Fruit fly (Drosophila melanogaster): ENCODE results near the gene RhoGAP93B.

RhoGAP93B gene

dm6 chr3R:21116057-21116456 is 18.4 kb upstream of the RhoGAP93B start, which contains the start of gene ppan:
Gene ppan, plus strand, starts transcription at chr3R:21116254.
- TF ChIP-seq Myc (optimal IDR thresholded peaks at IDR 0.05) (peak; percentile 36), h (GFP tag; optimal IDR thresholded peaks at IDR 0.05) (peak; percentile 10), Mio (GFP tag; optimal IDR thresholded peaks at IDR 0.05) (no peak), pan (optimal IDR thresholded peaks at IDR 0.05) (no peak), woc (GFP tag; optimal IDR thresholded peaks at IDR 0.05) (no peak), Dif (GFP tag; optimal IDR thresholded peaks at IDR 0.05; ENCODE audit: partially characterized antibody) (peak; percentile 20), sage (GFP tag; optimal IDR thresholded peaks at IDR 0.05) (peak; percentile 37)

- TF ChIP-seq ey (GFP tag; optimal IDR thresholded peaks at IDR 0.05) (peak; percentile 74), CrebA (GFP tag; optimal IDR thresholded peaks at IDR 0.05; ENCODE audit: borderline replicate concordance) (no peak), Jra (GFP tag; optimal IDR thresholded peaks at IDR 0.05) (peak; percentile 58), brk (GFP tag; optimal IDR thresholded peaks at IDR 0.05) (no peak), Hr83 (GFP tag; optimal IDR thresholded peaks at IDR 0.05; ENCODE audit: poor library complexity, severe bottlenecking) (peak; percentile 58), woc (GFP tag; optimal IDR thresholded peaks at IDR 0.05) (no peak), CG32264 (GFP tag; optimal IDR thresholded peaks at IDR 0.05) (peak; percentile 61), pan (optimal IDR thresholded peaks at IDR 0.05) (no peak), Dfd (GFP tag; optimal IDR thresholded peaks at IDR 0.05) (no peak), tai (GFP tag; optimal IDR thresholded peaks at IDR 0.05) (no peak), Myc (optimal IDR thresholded peaks at IDR 0.05) (no peak), foxo (GFP tag; optimal IDR thresholded peaks at IDR 0.05) (peak in 1 of 2 experiments; percentile 75), Rel (GFP tag; optimal IDR thresholded peaks at IDR 0.05) (no peak), Rel (tag; optimal IDR thresholded peaks at IDR 0.05) (no peak), rgr (GFP tag; optimal IDR thresholded peaks at IDR 0.05) (peak; percentile 77), dmrt93B (GFP tag; optimal IDR thresholded peaks at IDR 0.05) (no peak), Dif (GFP tag; optimal IDR thresholded peaks at IDR 0.05; ENCODE audit: partially characterized antibody) (peak; percentile 46), usp (GFP tag; optimal IDR thresholded peaks at IDR 0.05) (no peak), br (GFP tag; optimal IDR thresholded peaks at IDR 0.05) (peak; percentile 67), dsf (GFP tag; optimal IDR thresholded peaks at IDR 0.05; ENCODE audit: borderline replicate concordance) (no peak), dl (GFP tag; optimal IDR thresholded peaks at IDR 0.05; ENCODE audit: insufficient read depth in 1 of 2, partially characterized antibody in 2 of 2) (peak; percentile 42 to 50), psq (GFP tag; optimal IDR thresholded peaks at IDR 0.05) (peak; percentile 36), fru (GFP tag; optimal IDR thresholded peaks at IDR 0.05) (peak; percentile 56), N (GFP tag; optimal IDR thresholded peaks at IDR 0.05) (no peak), GATAd (GFP tag; optimal IDR thresholded peaks at IDR 0.05) (no peak), lola (GFP tag; optimal IDR thresholded peaks at IDR 0.05) (no peak), Sp1 (GFP tag; optimal IDR thresholded peaks at IDR 0.05) (peak; percentile 34), sage (GFP tag; optimal IDR thresholded peaks at IDR 0.05) (no peak), Hr78 (GFP tag; optimal IDR thresholded peaks at IDR 0.05) (no peak), OdsH (GFP tag; optimal IDR thresholded peaks at IDR 0.05) (peak; percentile 39), Mio (GFP tag; optimal IDR thresholded peaks at IDR 0.05) (no peak), Vsx2 (GFP tag; optimal IDR thresholded peaks at IDR 0.05; ENCODE audit: partially characterized antibody) (no peak), Abd-B (GFP tag; optimal IDR thresholded peaks at IDR 0.05) (no peak), HLH106 (tag; optimal IDR thresholded peaks at IDR 0.05) (peak; percentile 11), sv (GFP tag; optimal IDR thresholded peaks at IDR 0.05) (peak; percentile 84), jim (GFP tag; optimal IDR thresholded peaks at IDR 0.05) (no peak), Hnf4 (GFP tag; optimal IDR thresholded peaks at IDR 0.05) (peak; percentile 51), CG9705 (GFP tag; optimal IDR thresholded peaks at IDR 0.05) (no peak), h (GFP tag; optimal IDR thresholded peaks at IDR 0.05) (peak; percentile 67)
Measured at dm6 chr3R:21112742-21113465, 15.3 kb upstream of the RhoGAP93B start.
